Worm (Caenorhabditis elegans) whole organism, young adult: ENCODE measurements around the gene cec-5.
A peak's percentile ranks its signal among the peaks of the same experiment; 100 is the strongest.

Source experiments
- B0261.1 ChIP-seq: sonication (generic microtip); optimal IDR thresholded peaks from 2 replicates; lab custom pipeline; 2016; ENCODE audit warnings: mild to moderate bottlenecking, missing genetic modification characterization, moderate library complexity, missing compliant biosample characterization
- C06A6.2 ChIP-seq: fragments of 200-800 bp; sonication (Bioruptor generic); conservative IDR thresholded peaks from 2 replicates; pipeline ENCODE4 v1.3.6; 2022; ENCODE audit warnings: missing genetic modification characterization, missing compliant biosample characterization
- C17E4.6 ChIP-seq: fragments of 200-800 bp; sonication (Bioruptor generic); IDR thresholded peaks from 2 replicates; pipeline ENCODE4 v1.3.6; 2022; ENCODE audit warnings: missing genetic modification reagents, missing genetic modification characterization, missing compliant biosample characterization
- F23B12.7 ChIP-seq: sonication (generic microtip); optimal IDR thresholded peaks from 2 replicates; lab custom pipeline; 2017; ENCODE audit warnings: missing genetic modification characterization, mild to moderate bottlenecking, missing compliant biosample characterization, antibody characterized with exemption, moderate library complexity; ENCODE audit not compliant: insufficient read depth
- F52B5.7 ChIP-seq: sonication (generic microtip); optimal IDR thresholded peaks from 2 replicates; lab custom pipeline; 2016; ENCODE audit warnings: mild to moderate bottlenecking, missing genetic modification characterization, missing compliant biosample characterization
- F55B11.4 ChIP-seq: sonication (generic microtip); optimal IDR thresholded peaks from 2 replicates; lab custom pipeline; 2016; ENCODE audit warnings: missing compliant biosample characterization, missing genetic modification characterization, borderline replicate concordance; ENCODE audit not compliant: insufficient read depth
- K11D2.4 ChIP-seq: fragments of 200-800 bp; sonication (Bioruptor generic); IDR thresholded peaks from 2 replicates; pipeline ENCODE4 v1.3.6; 2022; ENCODE audit warnings: missing genetic modification reagents, missing genetic modification characterization, missing compliant biosample characterization
- T07F8.4 ChIP-seq: sonication (generic microtip); optimal IDR thresholded peaks from 2 replicates; lab custom pipeline; 2016; ENCODE audit warnings: mild to moderate bottlenecking, missing genetic modification characterization, moderate library complexity, missing compliant biosample characterization
- Y53G8AR.9 ChIP-seq: fragments of 200-800 bp; sonication (Bioruptor generic); conservative IDR thresholded peaks from 2 replicates; pipeline ENCODE4 v1.3.6; 2022; ENCODE audit warnings: missing genetic modification reagents, missing genetic modification characterization, missing compliant biosample characterization
- Y56A3A.18 ChIP-seq: fragments of 200-800 bp; sonication (Bioruptor generic); IDR thresholded peaks from 2 replicates; pipeline ENCODE4 v1.3.6; 2022; ENCODE audit warnings: missing genetic modification reagents, missing genetic modification characterization, missing compliant biosample characterization
- Y67H2A.10 ChIP-seq: fragments of 200-800 bp; sonication (Bioruptor generic); conservative IDR thresholded peaks from 2 replicates; pipeline ENCODE4 v1.3.6; 2022; ENCODE audit warnings: missing genetic modification reagents, missing genetic modification characterization, missing compliant biosample characterization
- Y95B8A.8 ChIP-seq: fragments of 200-800 bp; sonication (Bioruptor generic); IDR thresholded peaks from 2 replicates; pipeline ENCODE4 v1.3.6; 2022; ENCODE audit warnings: missing genetic modification reagents, missing genetic modification characterization, missing compliant biosample characterization
- aptf-3 ChIP-seq: fragments of 200-800 bp; sonication (Bioruptor generic); IDR thresholded peaks from 2 replicates; pipeline ENCODE4 v1.3.6; 2022; ENCODE audit warnings: missing genetic modification characterization, missing compliant biosample characterization
- attf-5 ChIP-seq: fragments of 200-800 bp; sonication (Bioruptor generic); optimal IDR thresholded peaks from 2 replicates; lab custom pipeline; 2018; ENCODE audit warnings: mild to moderate bottlenecking, missing genetic modification characterization, missing compliant biosample characterization
- die-1 ChIP-seq: sonication (generic microtip); optimal IDR thresholded peaks from 2 replicates; lab custom pipeline; 2016; ENCODE audit warnings: missing genotype, mild to moderate bottlenecking, missing genetic modification characterization, missing compliant biosample characterization
- dpff-1 ChIP-seq: sonication (generic microtip); optimal IDR thresholded peaks from 2 replicates; lab custom pipeline; 2017; ENCODE audit warnings: mild to moderate bottlenecking, missing genetic modification characterization, missing compliant biosample characterization
- egl-18 ChIP-seq: fragments of 200-800 bp; sonication (Bioruptor generic); IDR thresholded peaks from 2 replicates; pipeline ENCODE4 v1.3.6; 2022; ENCODE audit warnings: missing genetic modification reagents, missing genetic modification characterization, missing compliant biosample characterization
- egrh-3 ChIP-seq: fragments of 200-800 bp; sonication (Bioruptor generic); IDR thresholded peaks from 2 replicates; pipeline ENCODE4 v1.3.6; 2022; ENCODE audit warnings: missing genetic modification reagents, missing genetic modification characterization, missing compliant biosample characterization
- fkh-3 ChIP-seq: sonication (generic microtip); optimal IDR thresholded peaks from 2 replicates; lab custom pipeline; 2016; ENCODE audit warnings: mild to moderate bottlenecking, missing genetic modification characterization, missing compliant biosample characterization
- hlh-26 ChIP-seq: fragments of 200-800 bp; sonication (Bioruptor generic); conservative IDR thresholded peaks from 2 replicates; pipeline ENCODE4 v1.3.6; 2022; ENCODE audit warnings: missing genetic modification reagents, missing genetic modification characterization, missing compliant biosample characterization
- hsf-1 ChIP-seq: fragments of 200-800 bp; sonication (Bioruptor generic); IDR thresholded peaks from 2 replicates; pipeline ENCODE4 v1.3.6; 2022; ENCODE audit warnings: missing genetic modification reagents, missing genetic modification characterization, missing compliant biosample characterization
- lin-35 ChIP-seq, 3 experiments: fragments of 150-350 bp in 2 of 3; sonication (generic microtip) in 1 of 3; optimal IDR thresholded peaks; 2 replicates each; lab custom pipeline; 2014 to 2018; ENCODE audit warnings: missing biosample characterization in 3 of 3, missing genetic modification characterization in 3 of 3, missing genetic modification reagents in 3 of 3
- lin-54 ChIP-seq: fragments of 200-800 bp; sonication (Bioruptor generic); optimal IDR thresholded peaks from 2 replicates; lab custom pipeline; 2018; ENCODE audit warnings: mild to moderate bottlenecking, missing genetic modification characterization, missing compliant biosample characterization
- lsy-27 ChIP-seq: sonication (generic microtip); optimal IDR thresholded peaks from 2 replicates; lab custom pipeline; 2017; ENCODE audit warnings: missing genetic modification characterization, mild to moderate bottlenecking, missing compliant biosample characterization, antibody characterized with exemption, missing genotype, borderline replicate concordance; ENCODE audit not compliant: insufficient read depth
- madf-10 ChIP-seq: sonication (generic microtip); optimal IDR thresholded peaks from 2 replicates; lab custom pipeline; 2016; ENCODE audit warnings: mild to moderate bottlenecking, missing genetic modification characterization, missing compliant biosample characterization
- madf-3 ChIP-seq: fragments of 200-800 bp; sonication (Bioruptor generic); IDR thresholded peaks from 2 replicates; pipeline ENCODE4 v1.3.6; 2022; ENCODE audit warnings: missing genetic modification reagents, missing genetic modification characterization, missing compliant biosample characterization
- madf-6 ChIP-seq: fragments of 200-800 bp; sonication (Bioruptor generic); IDR thresholded peaks from 2 replicates; pipeline ENCODE4 v1.3.6; 2022; ENCODE audit warnings: missing genetic modification reagents, missing genetic modification characterization, missing compliant biosample characterization
- nfya-1 ChIP-seq: sonication (generic microtip); optimal IDR thresholded peaks from 2 replicates; lab custom pipeline; 2017; ENCODE audit warnings: antibody characterized with exemption, missing compliant biosample characterization, missing genetic modification characterization, borderline replicate concordance; ENCODE audit not compliant: insufficient read depth
- nfyb-1 ChIP-seq: fragments of 200-800 bp; sonication (Bioruptor generic); IDR thresholded peaks from 2 replicates; pipeline ENCODE4 v1.3.6; 2022; ENCODE audit warnings: missing genetic modification reagents, missing genetic modification characterization, missing compliant biosample characterization
- nhr-120 ChIP-seq: fragments of 200-800 bp; sonication (Bioruptor generic); IDR thresholded peaks from 2 replicates; pipeline ENCODE4 v1.3.6; 2022; ENCODE audit warnings: missing genetic modification characterization, missing compliant biosample characterization
- nhr-27 ChIP-seq: fragments of 200-800 bp; sonication (Bioruptor generic); optimal IDR thresholded peaks from 2 replicates; lab custom pipeline; 2018; ENCODE audit warnings: mild to moderate bottlenecking, missing genetic modification characterization, moderate library complexity, missing compliant biosample characterization
- pha-4 ChIP-seq: fragments of 150-350 bp; sonication (generic microtip); optimal IDR thresholded peaks from 2 replicates; lab custom pipeline; 2014; ENCODE audit warnings: missing biosample characterization, missing genetic modification reagents, missing genetic modification characterization
- repo-1 ChIP-seq: sonication (generic microtip); optimal IDR thresholded peaks from 2 replicates; lab custom pipeline; 2017; ENCODE audit warnings: mild to moderate bottlenecking, missing genetic modification characterization, missing compliant biosample characterization
- sdz-38 ChIP-seq: sonication (generic microtip); optimal IDR thresholded peaks from 2 replicates; lab custom pipeline; 2016; ENCODE audit warnings: missing genotype, missing genetic modification characterization, missing compliant biosample characterization
- snpc-4 ChIP-seq, 5 experiments: fragments of 150-350 bp in 1 of 5; sonication (generic microtip) in 4 of 5; optimal IDR thresholded peaks; 2 replicates each; lab custom pipeline; 2014 to 2018; ENCODE audit warnings: missing genetic modification characterization in 5 of 5, missing biosample characterization in 3 of 5, antibody characterized with exemption in 2 of 5, mild to moderate bottlenecking in 2 of 5, missing compliant biosample characterization in 2 of 5, missing genotype in 2 of 5, moderate library complexity in 2 of 5, missing genetic modification reagents in 1 of 5
- unc-62 ChIP-seq: fragments of 150-350 bp; optimal IDR thresholded peaks from 2 replicates; lab custom pipeline; 2014; ENCODE audit warnings: missing biosample characterization, missing genetic modification reagents, missing genetic modification characterization
- zim-3 ChIP-seq: sonication (generic microtip); optimal IDR thresholded peaks from 2 replicates; lab custom pipeline; 2017; ENCODE audit warnings: mild to moderate bottlenecking, missing genetic modification characterization, moderate library complexity, missing compliant biosample characterization

The cec-5 gene

DNA sequence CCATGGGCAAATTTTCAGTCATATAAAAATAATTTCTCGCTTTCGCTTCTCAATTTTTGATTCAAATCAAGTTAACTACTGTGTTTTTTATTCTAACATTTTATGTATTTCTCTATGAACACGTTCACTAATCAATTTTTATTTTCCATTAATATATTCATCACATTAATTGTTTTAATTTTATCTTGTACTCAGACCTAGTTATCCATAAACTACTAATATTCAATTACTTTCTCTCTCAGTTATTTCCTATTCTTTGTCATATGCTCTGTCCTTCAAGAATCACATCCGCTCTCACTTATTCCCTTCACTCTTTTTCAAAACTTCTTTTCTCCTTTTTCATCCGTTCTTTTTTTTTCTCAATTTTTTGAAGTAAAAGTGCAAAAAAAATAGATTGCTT is 7.1 kb upstream of the cec-5 start:
- TF ChIP-seq C06A6.2 = no peak
- no peak for TF ChIP-seq pha-4 (tag; lab: Kevin White, UChicago)
- TF ChIP-seq Y67H2A.10 (GFP tag; lab: Robert Waterston, UW) = no peak

DNA sequence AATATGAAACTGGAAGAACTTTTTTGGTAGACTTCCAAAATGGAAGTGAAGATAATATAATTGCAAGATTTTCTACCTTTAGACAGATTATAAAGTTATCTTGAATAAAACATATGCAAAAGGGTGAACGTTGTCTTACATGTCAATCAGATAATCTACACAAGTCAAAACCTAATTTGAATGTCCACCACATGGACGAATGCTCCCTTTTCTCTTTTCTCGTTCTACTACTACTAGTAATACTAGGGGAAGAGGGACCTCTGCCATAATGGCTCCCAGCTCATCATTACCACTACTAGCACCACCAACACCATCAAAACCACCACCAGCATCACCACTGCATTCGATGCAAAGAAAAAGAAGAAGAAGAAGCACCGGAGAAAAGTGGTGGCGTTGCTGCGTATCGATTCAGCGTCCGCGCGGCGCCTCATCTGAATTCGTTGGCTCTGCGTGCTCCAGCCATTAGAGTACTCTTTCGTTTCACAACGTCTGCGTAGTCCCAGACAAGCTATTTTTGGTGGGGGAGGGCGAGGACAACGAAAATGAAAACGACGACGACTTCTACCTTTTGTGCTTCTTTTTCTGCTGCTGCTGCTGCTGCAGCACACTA is 5.5 kb upstream of the cec-5 start:
- TF ChIP-seq egl-18 (GFP tag; lab: Robert Waterston, UW) (0 out of 2 replicates have a peak, but pooled peaks have one; percentile 26), C17E4.6 (GFP tag; lab: Robert Waterston, UW) (no peak)

DNA sequence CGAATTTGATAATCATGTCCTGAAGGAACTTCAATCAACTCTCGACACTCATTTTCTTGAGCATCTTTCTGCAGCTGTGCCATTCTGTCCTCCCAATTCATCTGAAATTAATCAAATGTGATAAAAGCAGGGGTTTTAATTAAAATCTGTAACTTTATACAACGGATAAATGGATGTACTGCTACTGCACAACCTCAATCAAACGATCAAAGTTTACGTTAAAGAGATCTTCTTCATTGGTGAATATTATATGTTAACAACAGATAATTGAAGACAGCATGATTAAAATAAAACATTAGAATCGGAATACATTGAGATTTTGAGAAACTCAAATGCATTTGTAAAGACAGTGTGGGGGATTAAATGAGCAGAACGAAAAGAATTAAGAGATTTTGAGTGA is 1.6 kb downstream of the cec-5 start, which contains the start of gene F32E10.5:
Gene F32E10.5 (minus strand): TSS at position 101 of the 400 bp plus-strand sequence.
- TF ChIP-seq nhr-120 (no peak), hsf-1 (GFP tag; lab: Robert Waterston, UW) (0 out of 2 replicates have a peak, but pooled peaks have one; percentile 17), nhr-27 (tag; lab: Kevin White, UChicago) (no peak), dpff-1 (no peak), pha-4 (tag; lab: Kevin White, UChicago) (no peak), die-1 (tag; lab: Kevin White, UChicago) (no peak), Y95B8A.8 (GFP tag; lab: Robert Waterston, UW) (0 out of 2 replicates have a peak, but pooled peaks have one; percentile 21)

DNA sequence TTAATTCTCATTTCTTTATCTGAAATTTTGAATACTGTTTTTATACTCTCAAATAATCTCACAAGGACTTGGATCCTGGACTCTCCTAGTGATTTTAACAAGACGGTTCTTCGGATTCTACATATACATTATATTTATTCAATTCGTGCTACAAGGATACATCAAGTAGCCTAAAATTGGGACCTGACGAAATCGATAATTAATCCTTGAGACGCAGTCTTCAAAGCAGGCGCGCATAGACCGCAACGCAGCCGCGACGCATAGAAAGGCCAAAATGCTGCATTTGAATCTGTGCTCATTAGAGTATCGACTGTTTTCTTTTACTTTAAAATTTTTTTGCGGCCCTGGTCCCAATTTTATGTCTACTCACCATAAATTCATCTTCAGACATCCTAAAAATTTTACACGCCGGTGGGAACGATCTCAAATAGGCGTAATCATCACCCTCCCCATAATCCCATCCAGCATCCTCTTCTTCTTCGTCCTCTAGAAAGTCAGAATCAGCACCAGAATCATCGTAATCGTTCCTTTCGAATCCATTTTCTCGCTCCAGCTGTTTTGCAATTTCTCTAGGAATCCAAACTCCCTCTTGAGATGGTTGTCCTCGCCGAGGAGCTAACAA is 4.7 kb downstream of the cec-5 start, which contains the start of gene cec-4:
Gene cec-4 (plus strand): TSS at position 572 of the 622 bp plus-strand sequence.
- TF ChIP-seq repo-1 = no peak
- TF ChIP-seq fkh-3 (tag; lab: Kevin White, UChicago) = no peak
- no peak for TF ChIP-seq unc-62 (GFP tag; lab: Kevin White, UChicago)
- no peak for TF ChIP-seq attf-5 (GFP tag; lab: Kevin White, UChicago)
- TF ChIP-seq nfya-1 (tag; lab: Kevin White, UChicago) = no peak
- TF ChIP-seq egrh-3 (GFP tag; lab: Robert Waterston, UW) = no peak
- TF ChIP-seq sdz-38 = no peak
- TF ChIP-seq lsy-27 (tag; lab: Kevin White, UChicago) = no peak
- TF ChIP-seq nfyb-1 = no peak
- no peak for TF ChIP-seq dpff-1

DNA sequence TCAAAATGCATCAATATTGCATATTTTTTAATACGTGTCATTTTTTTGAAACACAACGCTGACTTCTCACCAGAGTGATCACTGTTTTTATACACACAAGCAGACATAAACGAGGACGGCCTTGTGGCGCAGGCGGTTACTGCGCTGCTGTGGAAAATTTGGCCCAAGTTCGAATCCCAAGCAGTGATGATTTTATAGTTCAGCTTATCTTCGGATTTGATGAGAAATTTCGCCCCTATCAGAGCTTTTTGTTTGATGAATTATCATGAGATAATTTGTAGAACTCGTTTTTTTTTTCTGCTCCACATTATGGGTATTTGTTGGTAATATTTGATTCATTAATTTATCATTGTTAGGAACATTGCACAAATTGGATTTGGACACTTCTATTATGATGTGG is 6.0 kb downstream of the cec-5 start:
- TF ChIP-seq snpc-4 (GFP tag; optimal IDR thresholded peaks at IDR 0.05; lab: Kevin White, UChicago) = peak; percentile 88
- peak; percentile 43 to 86 (median 78) for TF ChIP-seq snpc-4 (tag; optimal IDR thresholded peaks at IDR 0.05; lab: Kevin White, UChicago)
- peak; percentile 85 for TF ChIP-seq lin-54
- no peak for TF ChIP-seq F55B11.4 (tag; lab: Kevin White, UChicago)
- TF ChIP-seq egrh-3 (GFP tag; lab: Robert Waterston, UW) = peak; percentile 50; the same call in 1 of the 2 replicates
- TF ChIP-seq unc-62 (GFP tag; lab: Kevin White, UChicago) = no peak
- peak; percentile 98 for TF ChIP-seq die-1 (tag; lab: Kevin White, UChicago)
- TF ChIP-seq lin-35 (GFP tag; optimal IDR thresholded peaks at IDR 0.05; lab: Kevin White, UChicago) = peak in 2 of 3 experiments; percentile 59 to 76
- no peak for TF ChIP-seq sdz-38
- 0 out of 2 replicates have a peak, but pooled peaks have one; percentile 47 for TF ChIP-seq hlh-26 (GFP tag; lab: Robert Waterston, UW)
- peak; percentile 69; the same call in 1 of the 2 replicates for TF ChIP-seq Y53G8AR.9 (GFP tag; lab: Robert Waterston, UW)
- 0 out of 2 replicates have a peak, but pooled peaks have one; percentile 26 for TF ChIP-seq K11D2.4 (GFP tag; lab: Robert Waterston, UW)
- peak; percentile 88 for TF ChIP-seq Y56A3A.18 (GFP tag; lab: Robert Waterston, UW)
- TF ChIP-seq Y67H2A.10 (GFP tag; lab: Robert Waterston, UW) = 0 out of 2 replicates have a peak, but pooled peaks have one; percentile 43
- TF ChIP-seq madf-3 (GFP tag; lab: Robert Waterston, UW) = peak; percentile 93
- peak; percentile 95 for TF ChIP-seq B0261.1 (tag; lab: Kevin White, UChicago)
- TF ChIP-seq F23B12.7 = peak; percentile 96
- TF ChIP-seq madf-6 (GFP tag; lab: Robert Waterston, UW) = no peak
- peak; percentile 92 for TF ChIP-seq aptf-3 (GFP tag; lab: Robert Waterston, UW)
- peak; percentile 84 for TF ChIP-seq madf-10
- peak; percentile 96 for TF ChIP-seq F52B5.7 (tag; lab: Kevin White, UChicago)
- peak; percentile 87 for TF ChIP-seq T07F8.4 (tag; lab: Kevin White, UChicago)
- peak; percentile 97 for TF ChIP-seq zim-3 (tag; lab: Kevin White, UChicago)
